Fruit fly (Drosophila melanogaster) whole organism, embryonic: Measurements from ENCODE around the gene eIF2alpha.

Experiments
- Atf6 ChIP-seq: fragments of 200-800 bp; sonication (Bioruptor generic); IDR thresholded peaks from 2 replicates; pipeline ENCODE4 v1.3.6; 2022; ENCODE audit warnings: missing biosample characterization, missing genetic modification characterization
- CG10267 ChIP-seq: fragments of 200-800 bp; sonication (Bioruptor generic); optimal IDR thresholded peaks from 2 replicates; lab custom pipeline; 2018; ENCODE audit warnings: missing biosample characterization, mild to moderate bottlenecking, missing genetic modification characterization, moderate library complexity
- CG10462 ChIP-seq: fragments of 200-800 bp; sonication (Bioruptor generic); optimal IDR thresholded peaks from 2 replicates; lab custom pipeline; 2016; ENCODE audit warnings: missing biosample characterization, missing genetic modification characterization
- CG11456 ChIP-seq: fragments of 200-800 bp; sonication (Bioruptor generic); IDR thresholded peaks from 3 replicates; pipeline ENCODE4 v1.3.6; 2022; ENCODE audit warnings: missing biosample characterization, missing genetic modification characterization
- CG12071 ChIP-seq: fragments of 200-800 bp; sonication (Bioruptor generic); optimal IDR thresholded peaks from 3 replicates; lab custom pipeline; 2018; ENCODE audit warnings: missing biosample characterization, mild to moderate bottlenecking, missing genetic modification characterization
- CG15073 ChIP-seq: fragments of 200-800 bp; sonication (Bioruptor generic); optimal IDR thresholded peaks from 2 replicates; lab custom pipeline; 2016; ENCODE audit warnings: missing biosample characterization, missing genetic modification characterization
- CG1602 ChIP-seq: fragments of 200-800 bp; sonication (Bioruptor generic); optimal IDR thresholded peaks from 3 replicates; lab custom pipeline; 2016; ENCODE audit warnings: missing biosample characterization, missing genetic modification characterization
- CG16779 ChIP-seq: fragments of 200-800 bp; sonication (Bioruptor generic); IDR thresholded peaks from 2 replicates; pipeline ENCODE4 v1.3.6; 2022; ENCODE audit warnings: missing biosample characterization, missing genetic modification characterization
- CG18262 ChIP-seq: fragments of 200-800 bp; optimal IDR thresholded peaks from 3 replicates; lab custom pipeline; 2019; ENCODE audit warnings: missing biosample characterization, mild to moderate bottlenecking, missing genetic modification characterization, moderate library complexity
- CG2120 ChIP-seq: fragments of 200-800 bp; sonication (Bioruptor generic); optimal IDR thresholded peaks from 3 replicates; lab custom pipeline; 2016; ENCODE audit warnings: missing biosample characterization, missing genetic modification characterization
- CG2712 ChIP-seq: fragments of 200-800 bp; optimal IDR thresholded peaks from 3 replicates; lab custom pipeline; 2019; ENCODE audit warnings: missing biosample characterization, mild to moderate bottlenecking, missing genetic modification characterization, moderate library complexity
- CG32767 ChIP-seq: fragments of 200-800 bp; sonication (Bioruptor generic); IDR thresholded peaks from 2 replicates; pipeline ENCODE4 v1.3.6; 2022; ENCODE audit warnings: missing biosample characterization, missing genetic modification characterization
- CG3281 ChIP-seq: fragments of 200-800 bp; sonication (Bioruptor generic); optimal IDR thresholded peaks from 3 replicates; lab custom pipeline; 2017; ENCODE audit warnings: missing biosample characterization, mild to moderate bottlenecking, missing genetic modification characterization
- CG34422 ChIP-seq: fragments of 200-800 bp; sonication (Bioruptor generic); IDR thresholded peaks from 3 replicates; pipeline ENCODE4 v1.3.6; 2022; ENCODE audit warnings: missing biosample characterization, missing genetic modification characterization
- CG4617 ChIP-seq: fragments of 200-800 bp; sonication (Bioruptor generic); optimal IDR thresholded peaks from 3 replicates; lab custom pipeline; 2016; ENCODE audit warnings: missing biosample characterization, missing genetic modification characterization, borderline replicate concordance
- CG5180 ChIP-seq: fragments of 200-800 bp; sonication (Bioruptor generic); optimal IDR thresholded peaks from 3 replicates; lab custom pipeline; 2017; ENCODE audit warnings: missing biosample characterization, missing genetic modification characterization, mild to moderate bottlenecking, moderate library complexity, missing genetic modification reagents
- CG6272 ChIP-seq: fragments of 200-800 bp; sonication (Bioruptor generic); IDR thresholded peaks from 2 replicates; pipeline ENCODE4 v1.3.6; 2022; ENCODE audit warnings: missing biosample characterization, missing genetic modification characterization
- CG6765 ChIP-seq: fragments of 200-800 bp; sonication (Bioruptor generic); optimal IDR thresholded peaks from 3 replicates; lab custom pipeline; 2017; ENCODE audit warnings: missing biosample characterization, mild to moderate bottlenecking, missing genetic modification characterization
- CG7556 ChIP-seq: fragments of 200-800 bp; sonication (Bioruptor generic); optimal IDR thresholded peaks from 2 replicates; lab custom pipeline; 2017; ENCODE audit warnings: missing biosample characterization, mild to moderate bottlenecking, missing genetic modification characterization
- CG8290 ChIP-seq, 3 experiments: fragments of 200-800 bp; sonication (Bioruptor generic); optimal IDR thresholded peaks; 2 replicates each; lab custom pipeline; 2016 to 2019; ENCODE audit warnings: missing biosample characterization in 3 of 3, missing genetic modification characterization in 3 of 3, mild to moderate bottlenecking in 2 of 3, moderate library complexity in 1 of 3
- CG8388 ChIP-seq: fragments of 200-800 bp; sonication (Bioruptor generic); optimal IDR thresholded peaks from 2 replicates; lab custom pipeline; 2019; ENCODE audit warnings: missing biosample characterization, mild to moderate bottlenecking, missing genetic modification characterization, moderate library complexity
- CG8765 ChIP-seq: fragments of 200-800 bp; sonication (Bioruptor generic); IDR thresholded peaks from 2 replicates; pipeline ENCODE4 v1.3.6; 2022; ENCODE audit warnings: missing biosample characterization, missing genetic modification characterization
- CG9817 ChIP-seq: fragments of 200-800 bp; sonication (Bioruptor generic); optimal IDR thresholded peaks from 2 replicates; lab custom pipeline; 2018; ENCODE audit warnings: missing biosample characterization, mild to moderate bottlenecking, missing genetic modification characterization, moderate library complexity
- D ChIP-seq, 2 experiments: fragments of 200-800 bp in 1 of 2; fragments of >200 bp in 1 of 2; sonication (Bioruptor generic) in 1 of 2; optimal IDR thresholded peaks; 2 replicates in 1 of 2; 3 replicates in 1 of 2; lab custom pipeline; 2017; ENCODE audit warnings: mild to moderate bottlenecking in 1 of 2, missing biosample characterization in 1 of 2, missing genetic modification characterization in 1 of 2, missing genetic modification reagents in 1 of 2
- Dref ChIP-seq: fragments of 200-800 bp; sonication (Bioruptor generic); IDR thresholded peaks from 2 replicates; pipeline ENCODE4 v1.3.6; 2022; ENCODE audit warnings: missing biosample characterization, missing genetic modification characterization
- HLH4C ChIP-seq: fragments of 200-800 bp; sonication (Bioruptor generic); IDR thresholded peaks from 3 replicates; pipeline ENCODE4 v1.3.6; 2022; ENCODE audit warnings: missing biosample characterization, missing genetic modification characterization; ENCODE audit not compliant: partially characterized antibody
- HmgZ ChIP-seq: fragments of 200-800 bp; sonication (Bioruptor generic); optimal IDR thresholded peaks from 2 replicates; lab custom pipeline; 2018; ENCODE audit warnings: missing biosample characterization, mild to moderate bottlenecking, missing genetic modification characterization
- Hr51 ChIP-seq, 2 experiments: fragments of 200-800 bp; sonication (Bioruptor generic); optimal IDR thresholded peaks; 2 replicates in 1 of 2; 3 replicates in 1 of 2; lab custom pipeline; 2016 to 2018; ENCODE audit warnings: missing biosample characterization in 2 of 2, missing genetic modification characterization in 2 of 2, mild to moderate bottlenecking in 1 of 2, moderate library complexity in 1 of 2
- Hsf ChIP-seq: fragments of 200-800 bp; sonication (Bioruptor generic); optimal IDR thresholded peaks from 3 replicates; lab custom pipeline; 2016; ENCODE audit warnings: missing biosample characterization, missing genetic modification characterization
- MBD-R2 ChIP-seq: fragments of 200-800 bp; sonication (Bioruptor generic); IDR thresholded peaks from 2 replicates; pipeline ENCODE4 v1.3.6; 2022; ENCODE audit warnings: missing biosample characterization, missing genetic modification characterization
- NFAT ChIP-seq: fragments of 200-800 bp; sonication (Bioruptor generic); IDR thresholded peaks from 2 replicates; pipeline ENCODE4 v1.3.6; 2022; ENCODE audit warnings: missing biosample characterization, missing genetic modification characterization
- NK7.1 ChIP-seq: fragments of 200-800 bp; sonication (Bioruptor generic); optimal IDR thresholded peaks from 3 replicates; lab custom pipeline; 2016; ENCODE audit warnings: missing biosample characterization, missing genetic modification characterization
- Ravus ChIP-seq: fragments of 200-800 bp; sonication (Bioruptor generic); IDR thresholded peaks from 2 replicates; pipeline ENCODE4 v1.3.6; 2022; ENCODE audit warnings: missing biosample characterization, missing genetic modification characterization
- croc ChIP-seq: fragments of 200-800 bp; sonication (Bioruptor generic); conservative IDR thresholded peaks from 3 replicates; pipeline ENCODE4 v1.3.6; 2022; ENCODE audit warnings: missing biosample characterization, missing genetic modification characterization
- fd102C ChIP-seq: fragments of 200-800 bp; sonication (Bioruptor generic); optimal IDR thresholded peaks from 2 replicates; lab custom pipeline; 2018; ENCODE audit warnings: missing biosample characterization, mild to moderate bottlenecking, missing genetic modification characterization, moderate library complexity
- fd3F ChIP-seq: fragments of 200-800 bp; sonication (Bioruptor generic); optimal IDR thresholded peaks from 2 replicates; lab custom pipeline; 2018; ENCODE audit warnings: missing biosample characterization, mild to moderate bottlenecking, missing genetic modification characterization, moderate library complexity
- ftz-f1 ChIP-seq: fragments of 200-800 bp; sonication (Bioruptor generic); optimal IDR thresholded peaks from 2 replicates; lab custom pipeline; 2016; ENCODE audit warnings: missing biosample characterization, missing genetic modification characterization
- hb ChIP-seq: fragments of 200-800 bp; sonication (Bioruptor generic); IDR thresholded peaks from 3 replicates; pipeline ENCODE4 v1.3.6; 2022; ENCODE audit warnings: missing biosample characterization, missing genetic modification characterization; ENCODE audit not compliant: partially characterized antibody
- pb ChIP-seq: fragments of 200-800 bp; sonication (Bioruptor generic); optimal IDR thresholded peaks from 3 replicates; lab custom pipeline; 2016; ENCODE audit warnings: missing biosample characterization, missing genetic modification characterization
- repo ChIP-seq: fragments of 200-800 bp; sonication (Bioruptor generic); optimal IDR thresholded peaks from 2 replicates; lab custom pipeline; 2016; ENCODE audit warnings: missing biosample characterization, missing genetic modification characterization
- scrt ChIP-seq: fragments of 200-800 bp; sonication (Bioruptor generic); optimal IDR thresholded peaks from 2 replicates; lab custom pipeline; 2018; ENCODE audit warnings: missing biosample characterization, mild to moderate bottlenecking, missing genetic modification characterization, moderate library complexity
- shn ChIP-seq: fragments of 200-800 bp; sonication (Bioruptor generic); optimal IDR thresholded peaks from 3 replicates; lab custom pipeline; 2016; ENCODE audit warnings: missing biosample characterization, missing genetic modification characterization
- slbo ChIP-seq: fragments of 200-800 bp; sonication (Bioruptor generic); IDR thresholded peaks from 2 replicates; pipeline ENCODE4 v1.3.6; 2022; ENCODE audit warnings: missing biosample characterization, missing genetic modification characterization
- so ChIP-seq: fragments of 200-800 bp; sonication (Bioruptor generic); IDR thresholded peaks from 3 replicates; pipeline ENCODE4 v1.3.6; 2022; ENCODE audit warnings: missing biosample characterization, missing genetic modification characterization
- stwl ChIP-seq: fragments of 200-800 bp; sonication (Bioruptor generic); optimal IDR thresholded peaks from 3 replicates; lab custom pipeline; 2018; ENCODE audit warnings: missing biosample characterization, mild to moderate bottlenecking, missing genetic modification characterization, moderate library complexity
- vvl ChIP-seq: fragments of 200-800 bp; sonication (Bioruptor generic); IDR thresholded peaks from 2 replicates; pipeline ENCODE4 v1.3.6; 2022; ENCODE audit warnings: missing biosample characterization, missing genetic modification characterization
- wdn ChIP-seq: fragments of 200-800 bp; sonication (Bioruptor generic); IDR thresholded peaks from 2 replicates; pipeline ENCODE4 v1.3.6; 2022; ENCODE audit warnings: missing biosample characterization, missing genetic modification characterization
- zfh2 ChIP-seq: fragments of 200-800 bp; sonication (Bioruptor generic); optimal IDR thresholded peaks from 2 replicates; lab custom pipeline; 2016; ENCODE audit warnings: missing biosample characterization, missing genetic modification characterization

eIF2alpha gene

dm6 chrX:16422466-16423124 is 24.2 kb downstream of the eIF2alpha start, which contains the start of gene hang (continued):
- peak; percentile 8 for TF ChIP-seq pb
- peak; percentile 29; the same call in 1 of the 2 replicates for TF ChIP-seq MBD-R2 (GFP tag; lab: Robert Waterston, UW)
- 0 out of 3 replicates have a peak, but pooled peaks have one; percentile 41 for TF ChIP-seq CG34422 (GFP tag; lab: Robert Waterston, UW)
- no peak for TF ChIP-seq scrt (GFP tag; lab: Kevin White, UChicago)
- TF ChIP-seq D (optimal IDR thresholded peaks at IDR 0.05; lab: Kevin White, UChicago), result no peak
- no peak for TF ChIP-seq D (GFP tag; optimal IDR thresholded peaks at IDR 0.05; lab: Kevin White, UChicago)
- TF ChIP-seq CG6765 (GFP tag; lab: Kevin White, UChicago), result peak; percentile 64
- peak; percentile 31 for TF ChIP-seq stwl
- TF ChIP-seq ftz-f1, result no peak
- TF ChIP-seq CG4617 (GFP tag; lab: Kevin White, UChicago), result peak; percentile 32
- peak; percentile 27; the same call in 1 of the 2 replicates for TF ChIP-seq CG6272 (GFP tag; lab: Robert Waterston, UW)
- no peak for TF ChIP-seq CG1602 (GFP tag; lab: Kevin White, UChicago)
- TF ChIP-seq CG8765 (GFP tag; lab: Robert Waterston, UW), result no peak
- TF ChIP-seq CG5180, result no peak
- no peak for TF ChIP-seq CG18262 (tag; lab: Kevin White, UChicago)
- no peak for TF ChIP-seq CG10462 (GFP tag; lab: Kevin White, UChicago)
- TF ChIP-seq HLH4C (GFP tag; lab: Robert Waterston, UW), result peak; percentile 73
- no peak for TF ChIP-seq fd102C (GFP tag; lab: Kevin White, UChicago)
- peak; percentile 66 for TF ChIP-seq NFAT (GFP tag; lab: Robert Waterston, UW)
- peak; percentile 34 for TF ChIP-seq HmgZ (tag; lab: Kevin White, UChicago)
- TF ChIP-seq CG10267 (tag; lab: Kevin White, UChicago), result peak; percentile 50
- TF ChIP-seq CG8388 (GFP tag; lab: Kevin White, UChicago), result no peak
- peak; percentile 22 for TF ChIP-seq Hsf
- TF ChIP-seq repo, result peak; percentile 47
- 0 out of 2 replicates have a peak, but pooled peaks have one; percentile 30 for TF ChIP-seq wdn (GFP tag; lab: Robert Waterston, UW)
- TF ChIP-seq CG12071 (GFP tag; lab: Kevin White, UChicago), result peak; percentile 42
- TF ChIP-seq CG3281 (GFP tag; lab: Kevin White, UChicago), result peak; percentile 53
- TF ChIP-seq fd3F, result no peak
- TF ChIP-seq CG7556 (GFP tag; lab: Kevin White, UChicago), result no peak
- peak; percentile 34 for TF ChIP-seq shn (GFP tag; lab: Kevin White, UChicago)
- TF ChIP-seq CG11456 (GFP tag; lab: Robert Waterston, UW), result peak; percentile 70
- no peak for TF ChIP-seq CG15073 (GFP tag; lab: Kevin White, UChicago)
- TF ChIP-seq vvl (GFP tag; lab: Robert Waterston, UW), result peak; percentile 66
- TF ChIP-seq NK7.1, result no peak
- no peak for TF ChIP-seq zfh2 (GFP tag; lab: Kevin White, UChicago)
- TF ChIP-seq croc (GFP tag; lab: Robert Waterston, UW), result no peak
- peak; percentile 49 for TF ChIP-seq CG2120
- no peak for TF ChIP-seq CG9817 (tag; lab: Kevin White, UChicago)
- TF ChIP-seq CG32767 (GFP tag; lab: Robert Waterston, UW), result no peak
- no peak for TF ChIP-seq so (GFP tag; lab: Robert Waterston, UW)
- TF ChIP-seq Atf6 (GFP tag; lab: Robert Waterston, UW), result 0 out of 2 replicates have a peak, but pooled peaks have one; percentile 12
- TF ChIP-seq slbo (GFP tag; lab: Robert Waterston, UW), result peak; percentile 60
- TF ChIP-seq Dref, result peak; percentile 73
- TF ChIP-seq Ravus (GFP tag; lab: Robert Waterston, UW), result no peak
- TF ChIP-seq Hr51 (GFP tag; optimal IDR thresholded peaks at IDR 0.05; lab: Kevin White, UChicago), result peak in 1 of 2 experiments; percentile 56
- peak; percentile 38; the same call in 2 of the 3 replicates for TF ChIP-seq hb (GFP tag; lab: Robert Waterston, UW)
- TF ChIP-seq CG2712 (tag; lab: Kevin White, UChicago), result no peak
- TF ChIP-seq CG8290 (GFP tag; optimal IDR thresholded peaks at IDR 0.05; lab: Kevin White, UChicago), result peak; percentile 29
- peak in 1 of 2 experiments; percentile 80 for TF ChIP-seq CG8290 (tag; optimal IDR thresholded peaks at IDR 0.05; lab: Kevin White, UChicago)
- TF ChIP-seq CG16779 (GFP tag; lab: Robert Waterston, UW), result 0 out of 2 replicates have a peak, but pooled peaks have one; percentile 49
